Worm (Caenorhabditis elegans) whole organism, midembryonic: ENCODE data around the gene pcca-1.

Experiments used
- T22C8.4 ChIP-seq: fragments of 200-800 bp; sonication (Bioruptor generic); IDR thresholded peaks from 2 replicates; pipeline ENCODE4 v1.3.6; 2022; ENCODE audit warnings: missing genetic modification characterization, missing compliant biosample characterization
- cog-1 ChIP-seq: sonication (generic microtip); optimal IDR thresholded peaks from 2 replicates; lab custom pipeline; 2016; ENCODE audit warnings: missing genetic modification characterization, missing compliant biosample characterization
- flt-1 ChIP-seq: fragments of 200-800 bp; sonication (Bioruptor generic); IDR thresholded peaks from 2 replicates; pipeline ENCODE4 v1.3.6; 2022; ENCODE audit warnings: missing genetic modification characterization, missing compliant biosample characterization
- klf-2 ChIP-seq: fragments of 200-800 bp; sonication (Bioruptor generic); conservative IDR thresholded peaks from 2 replicates; pipeline ENCODE4 v1.3.6; 2022; ENCODE audit warnings: missing genetic modification reagents, missing genetic modification characterization, missing compliant biosample characterization
- med-1 ChIP-seq: sonication (generic microtip); optimal IDR thresholded peaks from 2 replicates; lab custom pipeline; 2017; ENCODE audit warnings: missing genetic modification characterization, mild to moderate bottlenecking, missing compliant biosample characterization, antibody characterized with exemption, missing genetic modification reagents; ENCODE audit not compliant: insufficient read depth
- ref-1 ChIP-seq: fragments of 200-800 bp; sonication (Bioruptor generic); conservative IDR thresholded peaks from 2 replicates; pipeline ENCODE4 v1.3.6; 2022; ENCODE audit warnings: missing genetic modification reagents, missing genetic modification characterization, missing compliant biosample characterization
- tab-1 ChIP-seq: fragments of 200-800 bp; sonication (Bioruptor generic); IDR thresholded peaks from 2 replicates; pipeline ENCODE4 v1.3.6; 2022; ENCODE audit warnings: missing genetic modification characterization, missing compliant biosample characterization
- ztf-23 ChIP-seq: fragments of 200-800 bp; sonication (Bioruptor generic); IDR thresholded peaks from 2 replicates; pipeline ENCODE4 v1.3.6; 2022; ENCODE audit warnings: missing genetic modification reagents, missing genetic modification characterization, missing compliant biosample characterization
- ztf-29 ChIP-seq: fragments of 200-800 bp; sonication (Bioruptor generic); IDR thresholded peaks from 2 replicates; pipeline ENCODE4 v1.3.6; 2022; ENCODE audit warnings: missing genetic modification reagents, missing genetic modification characterization, missing compliant biosample characterization

pcca-1 gene

ce11 chrX:7640391-7640790 is 20.4 kb downstream of the pcca-1 start:
- TF ChIP-seq klf-2 (GFP tag; lab: Robert Waterston, UW), result no peak
- no peak for TF ChIP-seq flt-1 (GFP tag; lab: Robert Waterston, UW)
- no peak for TF ChIP-seq cog-1 (tag; lab: Kevin White, UChicago)
- no peak for TF ChIP-seq T22C8.4 (GFP tag; lab: Robert Waterston, UW)
- no peak for TF ChIP-seq ztf-23 (GFP tag; lab: Robert Waterston, UW)
- TF ChIP-seq tab-1 (GFP tag; lab: Robert Waterston, UW), result no peak
- no peak for TF ChIP-seq ztf-29
- no peak for TF ChIP-seq med-1 (GFP tag; lab: Kevin White, UChicago)
- TF ChIP-seq ref-1, result no peak

- TF ChIP-seq cog-1 (tag; lab: Kevin White, UChicago), result no peak
- no peak for TF ChIP-seq ztf-23 (GFP tag; lab: Robert Waterston, UW)
- TF ChIP-seq flt-1 (GFP tag; lab: Robert Waterston, UW), result no peak
- TF ChIP-seq med-1 (GFP tag; lab: Kevin White, UChicago), result no peak
- no peak for TF ChIP-seq tab-1 (GFP tag; lab: Robert Waterston, UW)
- TF ChIP-seq T22C8.4 (GFP tag; lab: Robert Waterston, UW), result no peak
- TF ChIP-seq ref-1, result no peak
- no peak for TF ChIP-seq ztf-29
Measured at ce11 chrX:7638790-7639189, 22.0 kb downstream of the pcca-1 start.

ce11 chrX:7636037-7636436 is 24.7 kb downstream of the pcca-1 start:
- TF ChIP-seq med-1 (GFP tag; lab: Kevin White, UChicago), result no peak
- TF ChIP-seq ref-1, result no peak

- TF ChIP-seq T22C8.4 (GFP tag; lab: Robert Waterston, UW) (no peak), ztf-29 (no peak), ref-1 (no peak), klf-2 (GFP tag; lab: Robert Waterston, UW) (no peak), ztf-23 (GFP tag; lab: Robert Waterston, UW) (no peak), med-1 (GFP tag; lab: Kevin White, UChicago) (no peak), cog-1 (tag; lab: Kevin White, UChicago) (no peak), tab-1 (GFP tag; lab: Robert Waterston, UW) (no peak), flt-1 (GFP tag; lab: Robert Waterston, UW) (no peak)
Measured at ce11 chrX:7627351-7627750, 33.4 kb downstream of the pcca-1 start, which contains the start of gene nlp-61. nlp-61 (plus strand) TSS chrX:7627651.

ce11 chrX:7614466-7614865 is 46.3 kb downstream of the pcca-1 start:
- TF ChIP-seq ref-1, result no peak
- TF ChIP-seq cog-1 (tag; lab: Kevin White, UChicago), result no peak
- TF ChIP-seq med-1 (GFP tag; lab: Kevin White, UChicago), result no peak
- no peak for TF ChIP-seq ztf-23 (GFP tag; lab: Robert Waterston, UW)
- TF ChIP-seq klf-2 (GFP tag; lab: Robert Waterston, UW), result no peak
- no peak for TF ChIP-seq tab-1 (GFP tag; lab: Robert Waterston, UW)
- no peak for TF ChIP-seq flt-1 (GFP tag; lab: Robert Waterston, UW)
- TF ChIP-seq T22C8.4 (GFP tag; lab: Robert Waterston, UW), result no peak
- TF ChIP-seq ztf-29, result no peak

- no peak for TF ChIP-seq ztf-23 (GFP tag; lab: Robert Waterston, UW)
- no peak for TF ChIP-seq klf-2 (GFP tag; lab: Robert Waterston, UW)
- no peak for TF ChIP-seq flt-1 (GFP tag; lab: Robert Waterston, UW)
- TF ChIP-seq ztf-29, result no peak
- TF ChIP-seq T22C8.4 (GFP tag; lab: Robert Waterston, UW), result no peak
Measured at ce11 chrX:7607982-7608381, 52.8 kb downstream of the pcca-1 start, which contains the start of gene twk-17. twk-17 (minus strand) TSS chrX:7608082.
